Worm (Caenorhabditis elegans): ENCODE results near the gene lron-13.

DNA sequence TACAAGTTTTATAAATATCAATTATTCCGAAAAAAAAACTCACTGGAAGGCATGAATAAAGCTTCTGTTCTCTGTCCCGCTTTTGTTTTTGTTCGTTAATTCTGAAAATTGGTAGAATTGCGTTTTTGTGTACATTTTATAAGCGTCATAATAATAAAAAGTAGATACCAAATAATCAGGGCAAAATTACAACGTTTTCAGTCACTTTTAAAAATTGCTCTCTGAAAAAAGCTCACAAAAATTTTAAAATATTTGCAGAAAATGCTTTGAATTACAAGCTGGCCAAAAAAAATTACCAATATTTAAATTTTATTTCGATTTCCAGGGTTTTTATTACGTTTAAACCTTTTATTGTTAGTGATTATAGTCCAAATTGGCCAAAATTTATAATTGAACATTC lies 28.0 kb downstream of the lron-13 start, which contains the start of gene scav-2:
- TF ChIP-seq him-1 (tag; optimal IDR thresholded peaks at IDR 0.05) (no peak), dao-5 (tag; optimal IDR thresholded peaks at IDR 0.05) (no peak), W03F9.2 (tag; optimal IDR thresholded peaks at IDR 0.05) (no peak)

All from whole organism, L4/young adult.